Worm (Caenorhabditis elegans): ENCODE measurements around the gene nhr-3.
"Not testable (repeated sequence)": the region's sequence is repeated elsewhere in the genome, so short reads cannot be mapped to it uniquely, and the experiment has no call there.

The nhr-3 gene

DNA sequence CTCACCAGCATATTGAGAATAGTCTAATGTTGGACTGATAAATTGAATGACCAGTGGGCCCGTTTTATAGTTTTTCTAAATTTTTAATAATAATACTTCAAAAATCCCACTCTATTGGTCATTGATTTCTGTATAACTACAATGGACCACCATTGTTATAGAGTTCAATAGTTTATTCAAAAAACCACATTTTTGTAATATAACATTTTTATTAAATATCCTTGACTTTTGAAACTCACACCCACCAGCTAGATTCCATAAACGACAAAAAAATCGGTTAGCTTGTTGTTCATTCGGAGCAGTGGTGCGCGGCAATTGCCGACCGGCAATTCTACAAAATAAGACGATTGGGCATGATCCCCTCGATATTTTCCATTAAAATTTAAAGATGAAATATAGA is 30.7 kb upstream of the nhr-3 start, which contains the start of gene nspc-18:
TSS of gene nspc-18 (minus strand) at position 101 of the 400 bp plus-strand sequence.
- no peak for TF ChIP-seq lin-35 (GFP tag; optimal IDR thresholded peaks at IDR 0.05)
- no peak for TF ChIP-seq Y67H2A.10 (GFP tag; conservative IDR thresholded peaks at IDR 0.05)
- no peak for TF ChIP-seq tlf-1 (GFP tag; optimal IDR thresholded peaks at IDR 0.05)
- TF ChIP-seq ccch-3 (GFP tag; optimal IDR thresholded peaks at IDR 0.05) = no peak
- TF ChIP-seq ztf-18 (tag; optimal IDR thresholded peaks at IDR 0.05) = no peak
- no peak for TF ChIP-seq cebp-1 (GFP tag; IDR thresholded peaks at IDR 0.05)
- no peak for TF ChIP-seq cebp-1 (tag; optimal IDR thresholded peaks at IDR 0.05)
- TF ChIP-seq akir-1 (GFP tag; optimal IDR thresholded peaks at IDR 0.05) = no peak
- TF ChIP-seq B0019.2 (GFP tag; conservative IDR thresholded peaks at IDR 0.05) = no peak
- TF ChIP-seq B0261.1 (tag; optimal IDR thresholded peaks at IDR 0.05) = no peak
- no peak for TF ChIP-seq Y56A3A.18 (GFP tag; IDR thresholded peaks at IDR 0.05)
- TF ChIP-seq K11D2.4 (GFP tag; IDR thresholded peaks at IDR 0.05) = no peak
- no peak for TF ChIP-seq ama-1 (optimal IDR thresholded peaks at IDR 0.05)
- TF ChIP-seq ama-1 (GFP tag; optimal IDR thresholded peaks at IDR 0.05) = no peak
- no peak for TF ChIP-seq ztf-25 (GFP tag; IDR thresholded peaks at IDR 0.05)
- no peak for TF ChIP-seq lsy-27 (tag; optimal IDR thresholded peaks at IDR 0.05; ENCODE audit: borderline replicate concordance, insufficient read depth)
- TF ChIP-seq aptf-3 (GFP tag; IDR thresholded peaks at IDR 0.05) = no peak
- no peak for TF ChIP-seq ztf-3 (GFP tag; optimal IDR thresholded peaks at IDR 0.05)
- no peak for TF ChIP-seq egl-44 (GFP tag; IDR thresholded peaks at IDR 0.05)
- TF ChIP-seq T07F8.4 (tag; optimal IDR thresholded peaks at IDR 0.05) = no peak

DNA sequence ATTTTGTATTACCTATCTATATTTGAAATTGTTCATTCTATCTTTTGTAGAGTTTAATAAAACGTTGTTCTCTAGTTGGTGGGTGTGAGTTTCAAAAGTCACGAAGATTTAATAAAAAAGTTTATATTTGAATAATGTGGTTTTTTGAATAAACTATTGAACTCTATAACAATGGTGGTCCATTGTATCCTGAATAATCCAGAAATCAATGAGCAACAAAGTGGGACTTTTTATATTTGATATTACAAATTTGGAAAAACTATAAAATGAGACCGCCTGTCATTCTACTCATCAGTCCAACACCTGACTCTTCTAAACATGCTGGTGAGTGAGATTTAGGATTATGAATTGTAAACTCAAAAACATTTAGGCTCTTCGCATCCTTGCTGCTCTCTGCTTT is 29.9 kb upstream of the nhr-3 start, which contains the start of gene nspc-19:
TSS of gene nspc-19 (plus strand) at position 301 of the 400 bp plus-strand sequence.
- not testable (repeated sequence) for TF ChIP-seq F37B4.10 (GFP tag; IDR thresholded peaks at IDR 0.05); attf-3 (GFP tag; conservative IDR thresholded peaks at IDR 0.05); mel-28 (tag; optimal IDR thresholded peaks at IDR 0.05; ENCODE audit: borderline replicate concordance)

DNA sequence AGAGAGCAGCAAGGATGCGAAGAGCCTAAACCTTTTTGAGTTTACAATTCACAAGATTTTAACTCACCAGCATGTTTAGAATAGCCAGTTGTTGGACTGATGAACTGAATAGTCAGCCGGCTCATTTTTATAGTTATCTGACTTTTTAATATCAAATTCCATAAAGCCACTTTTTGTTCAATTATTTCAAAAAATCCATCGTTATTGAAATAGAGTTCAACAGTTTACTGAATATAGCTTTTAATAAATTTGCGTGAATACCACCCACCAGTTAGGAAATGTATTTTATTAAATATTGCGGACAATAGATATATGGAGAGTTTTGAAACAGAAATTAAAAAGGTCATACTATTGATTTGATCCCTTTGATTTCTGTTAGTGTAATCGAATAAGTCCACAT is 28.2 kb upstream of the nhr-3 start, which contains the start of gene nspc-20:
TSS of gene nspc-20 (minus strand) at position 101 of the 400 bp plus-strand sequence.
- TF ChIP-seq F39B2.1 (GFP tag; IDR thresholded peaks at IDR 0.05) = no peak
- no peak for TF ChIP-seq tlf-1 (GFP tag; optimal IDR thresholded peaks at IDR 0.05)
- no peak for TF ChIP-seq lsl-1 (GFP tag; optimal IDR thresholded peaks at IDR 0.05)
- TF ChIP-seq mxl-1 (tag; optimal IDR thresholded peaks at IDR 0.05) = no peak
- TF ChIP-seq Y95B8A.8 (GFP tag; IDR thresholded peaks at IDR 0.05) = no peak
- no peak for TF ChIP-seq pbrm-1 (GFP tag; IDR thresholded peaks at IDR 0.05)
- no peak for TF ChIP-seq nfyb-1 (GFP tag; IDR thresholded peaks at IDR 0.05)
- no peak for TF ChIP-seq ceh-91 (GFP tag; IDR thresholded peaks at IDR 0.05)

DNA sequence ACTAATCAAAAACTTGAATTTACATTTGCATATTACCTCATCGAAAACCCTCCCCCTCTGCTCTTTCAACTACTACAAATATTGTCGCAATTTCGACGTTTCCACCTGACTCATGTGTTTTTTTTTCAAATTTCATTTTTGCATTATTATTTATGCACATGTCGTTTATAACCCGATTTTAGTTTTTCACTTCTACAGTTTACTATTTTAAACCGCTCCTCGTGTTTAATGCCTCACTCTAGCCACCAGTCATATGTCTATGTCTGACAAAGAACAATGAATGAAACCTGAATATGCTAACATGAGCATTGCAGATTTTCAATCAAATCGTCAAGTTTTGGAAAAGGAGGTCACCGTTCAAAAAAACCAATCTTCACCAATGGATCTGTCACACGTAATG is 24.2 kb upstream of the nhr-3 start, which contains the start of gene T24C2.5:
TSS of gene T24C2.5 (plus strand) at position 301 of the 400 bp plus-strand sequence.
- TF ChIP-seq ztf-22 (GFP tag; optimal IDR thresholded peaks at IDR 0.05) = no peak
- TF ChIP-seq lin-26 (GFP tag; IDR thresholded peaks at IDR 0.05) = no peak
- no peak for TF ChIP-seq dpff-1 (tag; optimal IDR thresholded peaks at IDR 0.05)
- TF ChIP-seq mcd-1 (GFP tag; IDR thresholded peaks at IDR 0.05) = no peak
- TF ChIP-seq let-526 (GFP tag; IDR thresholded peaks at IDR 0.05) = no peak
- TF ChIP-seq madf-8 (GFP tag; conservative IDR thresholded peaks at IDR 0.05) = no peak
- no peak for TF ChIP-seq K11D2.4 (GFP tag; IDR thresholded peaks at IDR 0.05)
- no peak for TF ChIP-seq T07F8.4 (tag; optimal IDR thresholded peaks at IDR 0.05)
- TF ChIP-seq ztf-6 (GFP tag; IDR thresholded peaks at IDR 0.05) = no peak
- no peak for TF ChIP-seq B0035.1 (tag; optimal IDR thresholded peaks at IDR 0.05)
- no peak for TF ChIP-seq lin-40 (tag; optimal IDR thresholded peaks at IDR 0.05)
- TF ChIP-seq hlh-26 (GFP tag; conservative IDR thresholded peaks at IDR 0.05) = no peak
- no peak for TF ChIP-seq cebp-1 (GFP tag; IDR thresholded peaks at IDR 0.05)
- no peak for TF ChIP-seq cebp-1 (tag; optimal IDR thresholded peaks at IDR 0.05)

All from whole organism, young adult.